Worm (Caenorhabditis elegans) whole organism, L2 larva: ENCODE measurements around the gene oac-55.

Experiments
- F13H6.1 ChIP-seq: sonication (generic microtip); optimal IDR thresholded peaks from 2 replicates; lab custom pipeline; 2016; ENCODE audit warnings: missing genetic modification characterization, missing compliant biosample characterization
- aly-2 ChIP-seq: fragments of 150-350 bp; optimal IDR thresholded peaks from 2 replicates; lab custom pipeline; 2014; ENCODE audit warnings: missing biosample characterization, missing genetic modification characterization
- blmp-1 ChIP-seq: sonication (generic microtip); optimal IDR thresholded peaks from 2 replicates; lab custom pipeline; 2017; ENCODE audit warnings: missing genetic modification characterization, mild to moderate bottlenecking, missing compliant biosample characterization, antibody characterized with exemption, moderate library complexity; ENCODE audit not compliant: insufficient read depth
- ceh-82 ChIP-seq: fragments of 150-350 bp; optimal IDR thresholded peaks from 2 replicates; lab custom pipeline; 2014; ENCODE audit warnings: missing biosample characterization, missing genetic modification characterization
- elt-1 ChIP-seq: fragments of 150-350 bp; optimal IDR thresholded peaks from 2 replicates; lab custom pipeline; 2014; ENCODE audit warnings: missing biosample characterization, missing genetic modification characterization
- lin-11 ChIP-seq: fragments of 150-350 bp; sonication (generic microtip); optimal IDR thresholded peaks from 2 replicates; lab custom pipeline; 2014; ENCODE audit warnings: missing biosample characterization, missing genetic modification characterization, inconsistent platforms, mixed read lengths
- mdl-1 ChIP-seq, 2 experiments: fragments of 150-350 bp in 1 of 2; sonication (generic microtip) in 1 of 2; optimal IDR thresholded peaks; 2 replicates each; lab custom pipeline; 2017; ENCODE audit warnings: missing biosample characterization in 2 of 2, missing genetic modification characterization in 2 of 2
- nhr-129 ChIP-seq: fragments of 150-350 bp; optimal IDR thresholded peaks from 2 replicates; lab custom pipeline; 2014; ENCODE audit warnings: missing biosample characterization, missing genetic modification characterization
- nhr-237 ChIP-seq: fragments of 150-350 bp; optimal IDR thresholded peaks from 2 replicates; lab custom pipeline; 2014; ENCODE audit warnings: missing biosample characterization, missing genetic modification characterization
- nhr-77 ChIP-seq: fragments of 150-350 bp; optimal IDR thresholded peaks from 2 replicates; lab custom pipeline; 2014; ENCODE audit warnings: missing biosample characterization, missing genetic modification characterization
- snpc-4 ChIP-seq: fragments of 150-350 bp; optimal IDR thresholded peaks from 2 replicates; lab custom pipeline; 2014; ENCODE audit warnings: missing biosample characterization, missing genetic modification characterization
- unc-62 ChIP-seq: fragments of 150-350 bp; optimal IDR thresholded peaks from 2 replicates; lab custom pipeline; 2014; ENCODE audit warnings: missing biosample characterization, missing genetic modification reagents, missing genetic modification characterization

- TF ChIP-seq nhr-129 (tag; lab: Kevin White, UChicago) (no peak), unc-62 (GFP tag; lab: Kevin White, UChicago) (no peak), elt-1 (tag; lab: Kevin White, UChicago) (no peak), mdl-1 (tag; optimal IDR thresholded peaks at IDR 0.05; lab: Kevin White, UChicago) (no peak), blmp-1 (tag; lab: Kevin White, UChicago) (no peak), nhr-237 (tag; lab: Kevin White, UChicago) (no peak), lin-11 (tag; lab: Kevin White, UChicago) (no peak), aly-2 (tag; lab: Kevin White, UChicago) (no peak), snpc-4 (tag; lab: Kevin White, UChicago) (no peak), nhr-77 (tag; lab: Kevin White, UChicago) (no peak), F13H6.1 (tag; lab: Kevin White, UChicago) (no peak), ceh-82 (tag; lab: Kevin White, UChicago) (no peak)
These were observed 7.3 kb downstream of the oac-55 start, which contains the start of gene R08E5.4 for ce11 chrV:3768270-3768669.
